Worm (Caenorhabditis elegans): ENCODE data around the gene znf-622.
A peak's percentile ranks its signal among the peaks of the same experiment; 100 is the strongest.

znf-622 gene

ce11 chrIII:6344737-6345136, 36.7 kb upstream of the znf-622 start:
- TF ChIP-seq hlh-8 (tag; optimal IDR thresholded peaks at IDR 0.05) (no peak), ceh-30 (tag; optimal IDR thresholded peaks at IDR 0.05) (peak; percentile 30), K02D7.2 (tag; optimal IDR thresholded peaks at IDR 0.05) (no peak), ama-1 (optimal IDR thresholded peaks at IDR 0.05) (no peak), tbx-2 (tag; optimal IDR thresholded peaks at IDR 0.05) (peak; percentile 74), ceh-6 (GFP tag; optimal IDR thresholded peaks at IDR 0.05) (no peak), sox-2 (GFP tag; IDR thresholded peaks at IDR 0.05) (no peak), lim-6 (tag; optimal IDR thresholded peaks at IDR 0.05) (no peak), madf-2 (tag; optimal IDR thresholded peaks at IDR 0.05) (no peak), ceh-18 (tag; optimal IDR thresholded peaks at IDR 0.05) (peak; percentile 68), eyg-1 (tag; optimal IDR thresholded peaks at IDR 0.05) (no peak), ceh-48 (tag; optimal IDR thresholded peaks at IDR 0.05) (peak; percentile 16), sdc-2 (tag; optimal IDR thresholded peaks at IDR 0.05) (no peak), nhr-11 (tag; optimal IDR thresholded peaks at IDR 0.05) (no peak), nhr-232 (tag; optimal IDR thresholded peaks at IDR 0.05) (no peak), elt-4 (tag; optimal IDR thresholded peaks at IDR 0.05) (no peak), hlh-30 (tag; optimal IDR thresholded peaks at IDR 0.05; ENCODE audit: insufficient read depth) (peak; percentile 41), syd-9 (tag; optimal IDR thresholded peaks at IDR 0.05) (no peak), C08G9.2 (tag; optimal IDR thresholded peaks at IDR 0.05) (peak; percentile 29), dmd-4 (tag; optimal IDR thresholded peaks at IDR 0.05; ENCODE audit: borderline replicate concordance) (no peak), sox-4 (tag; optimal IDR thresholded peaks at IDR 0.05) (no peak), F13H6.1 (tag; optimal IDR thresholded peaks at IDR 0.05) (peak; percentile 38), ttx-3 (tag; optimal IDR thresholded peaks at IDR 0.05) (no peak), unc-3 (GFP tag; conservative IDR thresholded peaks at IDR 0.05) (no peak), unc-3 (tag; optimal IDR thresholded peaks at IDR 0.05) (no peak), ref-2 (tag; optimal IDR thresholded peaks at IDR 0.05) (peak; percentile 58), ztf-16 (tag; optimal IDR thresholded peaks at IDR 0.05) (no peak), ceh-14 (tag; optimal IDR thresholded peaks at IDR 0.05) (no peak), pax-1 (tag; optimal IDR thresholded peaks at IDR 0.05) (peak; percentile 73), ahr-1 (tag; optimal IDR thresholded peaks at IDR 0.05) (no peak), ceh-19 (GFP tag; optimal IDR thresholded peaks at IDR 0.05) (no peak), fkh-10 (GFP tag; optimal IDR thresholded peaks at IDR 0.05) (peak; percentile 33), K09A11.1 (tag; optimal IDR thresholded peaks at IDR 0.05; ENCODE audit: insufficient read depth) (peak; percentile 25), pqm-1 (tag; optimal IDR thresholded peaks at IDR 0.05) (no peak), hlh-15 (tag; optimal IDR thresholded peaks at IDR 0.05) (no peak), ceh-45 (GFP tag; IDR thresholded peaks at IDR 0.05) (no peak), ceh-24 (tag; optimal IDR thresholded peaks at IDR 0.05) (no peak), pat-9 (tag; optimal IDR thresholded peaks at IDR 0.05) (peak; percentile 81), pros-1 (tag; optimal IDR thresholded peaks at IDR 0.05) (peak; percentile 13), Y22D7AL.16 (tag; optimal IDR thresholded peaks at IDR 0.05) (no peak), unc-42 (tag; optimal IDR thresholded peaks at IDR 0.05) (peak; percentile 25), C38D4.7 (GFP tag; optimal IDR thresholded peaks at IDR 0.05) (no peak), nfya-1 (tag; optimal IDR thresholded peaks at IDR 0.05) (peak; percentile 81), ceh-34 (tag; optimal IDR thresholded peaks at IDR 0.05) (peak; percentile 63), ceh-9 (tag; optimal IDR thresholded peaks at IDR 0.05) (no peak), pha-2 (tag; optimal IDR thresholded peaks at IDR 0.05) (no peak), odd-2 (tag; optimal IDR thresholded peaks at IDR 0.05) (no peak), lin-11 (tag; optimal IDR thresholded peaks at IDR 0.05) (no peak), hlh-13 (GFP tag; optimal IDR thresholded peaks at IDR 0.05) (no peak), fax-1 (tag; optimal IDR thresholded peaks at IDR 0.05) (no peak), elt-2 (tag; optimal IDR thresholded peaks at IDR 0.05) (peak; percentile 46), ceh-2 (tag; optimal IDR thresholded peaks at IDR 0.05) (no peak), tbx-7 (tag; optimal IDR thresholded peaks at IDR 0.05) (no peak), dve-1 (tag; optimal IDR thresholded peaks at IDR 0.05) (peak; percentile 70)

Measured in whole organism, late embryonic.